In the genomic region with DNA sequence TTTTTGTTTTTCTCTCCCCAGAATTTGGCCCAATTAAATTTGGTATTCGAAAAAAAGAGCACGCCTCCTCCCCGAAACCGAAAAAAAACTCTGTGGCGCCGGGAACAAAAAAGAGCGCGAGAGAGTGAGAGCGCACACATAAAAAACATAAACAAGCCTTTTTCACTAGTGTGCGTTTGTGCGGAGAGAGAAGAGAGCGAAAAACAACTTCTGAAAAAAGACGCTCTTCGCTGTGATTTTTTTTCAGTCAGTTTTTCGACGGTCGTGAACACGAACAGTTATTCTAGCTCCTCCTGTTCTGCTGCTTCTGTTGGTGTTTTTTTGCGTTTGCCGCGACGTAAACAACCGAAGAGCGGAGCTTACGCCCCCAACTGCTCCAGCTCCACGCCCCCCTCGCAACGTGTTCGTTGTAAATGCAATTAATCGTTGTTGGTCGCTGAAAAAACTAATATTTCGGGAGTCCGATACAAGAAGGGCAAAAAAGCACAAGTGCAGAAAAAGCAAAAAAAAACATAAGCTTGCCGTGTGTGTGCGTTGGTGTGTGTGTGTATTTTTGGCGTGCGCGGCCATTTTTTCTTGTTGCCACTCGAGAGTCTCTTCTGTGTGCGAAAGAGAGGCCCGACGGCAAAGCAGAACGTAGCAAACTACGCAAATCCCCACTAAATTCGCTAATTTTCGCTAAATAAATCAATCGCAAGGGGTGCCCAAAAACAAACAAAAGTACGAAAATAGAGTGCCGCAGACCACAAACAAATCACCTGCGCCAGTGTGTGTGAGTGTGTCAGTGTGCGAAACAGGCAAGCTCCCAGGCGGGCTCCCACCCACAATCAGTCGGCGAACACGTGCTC, we compare ENCODE assay signal across 1 fruit fly cellular context.
TF ChIP-seq lines count a peak whose summit lies in the region.

sqz (plus strand) TSS at position 240 of the 848 bp plus-strand sequence.

TF ChIP-seq in whole organism, embryonic, 481 proteins besides CTCF, POLR2A, EP300 and RAD21 (continued from another document):
- TF ChIP-seq CG17912 (GFP tag; optimal IDR thresholded peaks at IDR 0.05; lab: Kevin White, UChicago) (no peak), CG17568 (GFP tag; optimal IDR thresholded peaks at IDR 0.05; lab: Kevin White, UChicago) (peak; percentile 46), CG6689 (GFP tag; IDR thresholded peaks at IDR 0.05; lab: Robert Waterston, UW) (no peak), CG31441 (GFP tag; IDR thresholded peaks at IDR 0.05; lab: Robert Waterston, UW) (no peak; the same call in 1 of the 2 replicates), CG10274 (GFP tag; optimal IDR thresholded peaks at IDR 0.05; lab: Kevin White, UChicago) (no peak), nmo (GFP tag; optimal IDR thresholded peaks at IDR 0.05; lab: Kevin White, UChicago) (no peak), Hand (GFP tag; optimal IDR thresholded peaks at IDR 0.05; lab: Kevin White, UChicago) (no peak), sd (tag; optimal IDR thresholded peaks at IDR 0.05; lab: Kevin White, UChicago) (peak; percentile 43)
